Worm (Caenorhabditis elegans) whole organism, L2 larva: ENCODE measurements around the gene M03F8.5.

Source experiments
- C34F6.9 ChIP-seq: fragments of 150-350 bp; optimal IDR thresholded peaks from 2 replicates; lab custom pipeline; 2014; ENCODE audit warnings: missing biosample characterization, missing genetic modification characterization
- F13H6.1 ChIP-seq: sonication (generic microtip); optimal IDR thresholded peaks from 2 replicates; lab custom pipeline; 2016; ENCODE audit warnings: missing genetic modification characterization, missing compliant biosample characterization
- R02D3.7 ChIP-seq: fragments of 150-350 bp; optimal IDR thresholded peaks from 2 replicates; lab custom pipeline; 2014; ENCODE audit warnings: missing biosample characterization, missing genetic modification characterization
- Y55F3AM.14 ChIP-seq: fragments of 200-800 bp; sonication (Bioruptor generic); optimal IDR thresholded peaks from 2 replicates; lab custom pipeline; 2018; ENCODE audit warnings: mild to moderate bottlenecking, missing genetic modification characterization, missing compliant biosample characterization
- ZK546.5 ChIP-seq: sonication (generic microtip); optimal IDR thresholded peaks from 2 replicates; lab custom pipeline; 2017; ENCODE audit warnings: missing biosample characterization, missing genetic modification characterization
- alr-1 ChIP-seq: fragments of 150-350 bp; optimal IDR thresholded peaks from 2 replicates; lab custom pipeline; 2014; ENCODE audit warnings: missing biosample characterization, missing genetic modification characterization
- aly-2 ChIP-seq: fragments of 150-350 bp; optimal IDR thresholded peaks from 2 replicates; lab custom pipeline; 2014; ENCODE audit warnings: missing biosample characterization, missing genetic modification characterization
- ama-1 ChIP-seq: fragments of 150-350 bp; optimal IDR thresholded peaks from 2 replicates; lab custom pipeline; 2018; ENCODE audit warnings: inconsistent platforms
- ceh-16 ChIP-seq: fragments of 150-350 bp; optimal IDR thresholded peaks from 2 replicates; lab custom pipeline; 2014; ENCODE audit warnings: missing biosample characterization, missing genetic modification characterization
- ceh-82 ChIP-seq: fragments of 150-350 bp; optimal IDR thresholded peaks from 2 replicates; lab custom pipeline; 2014; ENCODE audit warnings: missing biosample characterization, missing genetic modification characterization
- crh-2 ChIP-seq: sonication (generic microtip); optimal IDR thresholded peaks from 2 replicates; lab custom pipeline; 2017; ENCODE audit warnings: missing biosample characterization, missing genetic modification characterization
- dmd-4 ChIP-seq: sonication (generic microtip); optimal IDR thresholded peaks from 2 replicates; lab custom pipeline; 2017; ENCODE audit warnings: missing biosample characterization, missing genetic modification characterization
- egl-27 ChIP-seq: sonication (generic microtip); optimal IDR thresholded peaks from 3 replicates; lab custom pipeline; 2017; ENCODE audit warnings: missing biosample characterization, missing genetic modification reagents, missing genetic modification characterization
- elt-1 ChIP-seq: fragments of 150-350 bp; optimal IDR thresholded peaks from 2 replicates; lab custom pipeline; 2014; ENCODE audit warnings: missing biosample characterization, missing genetic modification characterization
- elt-3 ChIP-seq: sonication (generic microtip); optimal IDR thresholded peaks from 2 replicates; lab custom pipeline; 2017; ENCODE audit warnings: missing biosample characterization, missing genetic modification characterization
- fos-1 ChIP-seq: fragments of 150-350 bp; optimal IDR thresholded peaks from 2 replicates; lab custom pipeline; 2014; ENCODE audit warnings: missing biosample characterization, missing genetic modification characterization
- gmeb-1 ChIP-seq: fragments of 150-350 bp; optimal IDR thresholded peaks from 2 replicates; lab custom pipeline; 2014; ENCODE audit warnings: missing biosample characterization, missing genetic modification characterization
- lin-11 ChIP-seq: fragments of 150-350 bp; sonication (generic microtip); optimal IDR thresholded peaks from 2 replicates; lab custom pipeline; 2014; ENCODE audit warnings: missing biosample characterization, missing genetic modification characterization, inconsistent platforms, mixed read lengths
- lin-13 ChIP-seq: fragments of 150-350 bp; optimal IDR thresholded peaks from 2 replicates; lab custom pipeline; 2014; ENCODE audit warnings: missing biosample characterization, missing genetic modification reagents, missing genetic modification characterization
- lin-39 ChIP-seq: fragments of 150-350 bp; optimal IDR thresholded peaks from 2 replicates; lab custom pipeline; 2014; ENCODE audit warnings: missing biosample characterization, missing genetic modification reagents, missing genetic modification characterization
- lsy-2 ChIP-seq, 2 experiments: fragments of 150-350 bp in 1 of 2; sonication (generic microtip) in 1 of 2; optimal IDR thresholded peaks; 2 replicates each; lab custom pipeline; 2014 to 2017; ENCODE audit warnings: missing biosample characterization in 2 of 2, missing genetic modification characterization in 2 of 2
- mab-5 ChIP-seq: fragments of 150-350 bp; optimal IDR thresholded peaks from 2 replicates; lab custom pipeline; 2014; ENCODE audit warnings: missing biosample characterization, missing genetic modification characterization
- mbf-1 ChIP-seq: sonication (generic microtip); optimal IDR thresholded peaks from 2 replicates; lab custom pipeline; 2017; ENCODE audit warnings: missing biosample characterization, missing genetic modification characterization
- mdl-1 ChIP-seq, 2 experiments: fragments of 150-350 bp in 1 of 2; sonication (generic microtip) in 1 of 2; optimal IDR thresholded peaks; 2 replicates each; lab custom pipeline; 2017; ENCODE audit warnings: missing biosample characterization in 2 of 2, missing genetic modification characterization in 2 of 2
- nhr-10 ChIP-seq: sonication (generic microtip); optimal IDR thresholded peaks from 2 replicates; lab custom pipeline; 2017; ENCODE audit warnings: missing biosample characterization, missing genetic modification characterization
- nhr-11 ChIP-seq: fragments of 150-350 bp; optimal IDR thresholded peaks from 2 replicates; lab custom pipeline; 2014; ENCODE audit warnings: missing biosample characterization, missing genetic modification characterization
- nhr-12 ChIP-seq: fragments of 150-350 bp; optimal IDR thresholded peaks from 2 replicates; lab custom pipeline; 2014; ENCODE audit warnings: missing biosample characterization, missing genetic modification characterization
- nhr-129 ChIP-seq: fragments of 150-350 bp; optimal IDR thresholded peaks from 2 replicates; lab custom pipeline; 2014; ENCODE audit warnings: missing biosample characterization, missing genetic modification characterization
- nhr-21 ChIP-seq: fragments of 150-350 bp; optimal IDR thresholded peaks from 2 replicates; lab custom pipeline; 2014; ENCODE audit warnings: missing biosample characterization, missing genetic modification characterization
- nhr-23 ChIP-seq: fragments of 150-350 bp; optimal IDR thresholded peaks from 2 replicates; lab custom pipeline; 2014; ENCODE audit warnings: missing biosample characterization, missing genetic modification reagents, missing genetic modification characterization
- nhr-237 ChIP-seq: fragments of 150-350 bp; optimal IDR thresholded peaks from 2 replicates; lab custom pipeline; 2014; ENCODE audit warnings: missing biosample characterization, missing genetic modification characterization
- nhr-25 ChIP-seq: fragments of 150-350 bp; sonication (generic microtip); optimal IDR thresholded peaks from 3 replicates; lab custom pipeline; 2014; ENCODE audit warnings: missing biosample characterization, missing genetic modification characterization
- nhr-6 ChIP-seq: fragments of 150-350 bp; optimal IDR thresholded peaks from 2 replicates; lab custom pipeline; 2014; ENCODE audit warnings: missing biosample characterization, missing genetic modification characterization
- nhr-77 ChIP-seq: fragments of 150-350 bp; optimal IDR thresholded peaks from 2 replicates; lab custom pipeline; 2014; ENCODE audit warnings: missing biosample characterization, missing genetic modification characterization
- sem-4 ChIP-seq: fragments of 150-350 bp; optimal IDR thresholded peaks from 2 replicates; lab custom pipeline; 2014; ENCODE audit warnings: missing biosample characterization, missing genetic modification reagents, missing genetic modification characterization
- skn-1 ChIP-seq: sonication (generic microtip); optimal IDR thresholded peaks from 2 replicates; lab custom pipeline; 2017; ENCODE audit warnings: missing biosample characterization, missing genetic modification characterization
- sma-3 ChIP-seq: sonication (generic microtip); optimal IDR thresholded peaks from 2 replicates; lab custom pipeline; 2016; ENCODE audit warnings: missing genetic modification reagents, missing genetic modification characterization, missing compliant biosample characterization
- sma-9 ChIP-seq, 2 experiments: fragments of 150-350 bp in 1 of 2; sonication (generic microtip) in 1 of 2; optimal IDR thresholded peaks; 2 replicates each; lab custom pipeline; 2014 to 2016; ENCODE audit warnings: missing genetic modification characterization in 2 of 2, mild to moderate bottlenecking in 1 of 2, missing biosample characterization in 1 of 2, missing compliant biosample characterization in 1 of 2, missing genetic modification reagents in 1 of 2, moderate library complexity in 1 of 2
- snpc-4 ChIP-seq: fragments of 150-350 bp; optimal IDR thresholded peaks from 2 replicates; lab custom pipeline; 2014; ENCODE audit warnings: missing biosample characterization, missing genetic modification characterization
- unc-39 ChIP-seq: fragments of 150-350 bp; optimal IDR thresholded peaks from 2 replicates; lab custom pipeline; 2014; ENCODE audit warnings: missing biosample characterization, missing genetic modification characterization
- unc-55 ChIP-seq: fragments of 150-350 bp; sonication (generic microtip); optimal IDR thresholded peaks from 3 replicates; lab custom pipeline; 2014; ENCODE audit warnings: missing biosample characterization, missing genetic modification reagents, missing genetic modification characterization
- unc-62 ChIP-seq: fragments of 150-350 bp; optimal IDR thresholded peaks from 2 replicates; lab custom pipeline; 2014; ENCODE audit warnings: missing biosample characterization, missing genetic modification reagents, missing genetic modification characterization
- zag-1 ChIP-seq: fragments of 150-350 bp; optimal IDR thresholded peaks from 2 replicates; lab custom pipeline; 2014; ENCODE audit warnings: missing biosample characterization, missing genetic modification characterization
- ztf-1 ChIP-seq: fragments of 200-800 bp; sonication (Bioruptor generic); conservative IDR thresholded peaks from 2 replicates; pipeline ENCODE4 v1.3.6; 2022; ENCODE audit warnings: missing genetic modification characterization, missing compliant biosample characterization
- ztf-11 ChIP-seq: sonication (generic microtip); optimal IDR thresholded peaks from 2 replicates; lab custom pipeline; 2017; ENCODE audit warnings: missing biosample characterization, missing genetic modification characterization
- ztf-4 ChIP-seq: fragments of 150-350 bp; optimal IDR thresholded peaks from 2 replicates; lab custom pipeline; 2014; ENCODE audit warnings: missing biosample characterization, missing genetic modification characterization

The M03F8.5 gene

ce11 chrV:5921761-5922160, 14.8 kb downstream of the M03F8.5 start:
- TF ChIP-seq lsy-2 (tag; optimal IDR thresholded peaks at IDR 0.05; lab: Kevin White, UChicago): no peak
- TF ChIP-seq nhr-77 (tag; lab: Kevin White, UChicago): no peak
- no peak for TF ChIP-seq zag-1
- TF ChIP-seq dmd-4 (tag; lab: Kevin White, UChicago): no peak
- no peak for TF ChIP-seq alr-1 (tag; lab: Kevin White, UChicago)
- no peak for TF ChIP-seq nhr-23 (tag; lab: Kevin White, UChicago)
- no peak for TF ChIP-seq sma-3 (GFP tag; lab: Kevin White, UChicago)
- TF ChIP-seq elt-1 (tag; lab: Kevin White, UChicago): no peak
- TF ChIP-seq nhr-11 (tag; lab: Kevin White, UChicago): no peak
- no peak for TF ChIP-seq ZK546.5
- no peak for TF ChIP-seq nhr-12 (tag; lab: Kevin White, UChicago)
- no peak for TF ChIP-seq nhr-10 (tag; lab: Kevin White, UChicago)
- TF ChIP-seq gmeb-1: no peak
- TF ChIP-seq nhr-25 (tag; lab: Kevin White, UChicago): no peak
- TF ChIP-seq ztf-11: no peak
- TF ChIP-seq ztf-4 (tag; lab: Kevin White, UChicago): no peak
- TF ChIP-seq Y55F3AM.14: no peak
- no peak for TF ChIP-seq mab-5 (tag; lab: Kevin White, UChicago)

- no peak for TF ChIP-seq R02D3.7
- TF ChIP-seq ztf-1 (GFP tag; lab: Robert Waterston, UW): no peak
- no peak for TF ChIP-seq lin-11 (tag; lab: Kevin White, UChicago)
- no peak for TF ChIP-seq elt-3 (tag; lab: Kevin White, UChicago)
- TF ChIP-seq nhr-77 (tag; lab: Kevin White, UChicago): no peak
- TF ChIP-seq sma-9 (GFP tag; optimal IDR thresholded peaks at IDR 0.05; lab: Kevin White, UChicago): no peak
- no peak for TF ChIP-seq sma-9 (tag; optimal IDR thresholded peaks at IDR 0.05; lab: Kevin White, UChicago)
- no peak for TF ChIP-seq gmeb-1
- no peak for TF ChIP-seq unc-62
- no peak for TF ChIP-seq ZK546.5
Observed at ce11 chrV:5919887-5920286, 16.7 kb downstream of the M03F8.5 start, which contains the start of gene C04E6.12. Gene C04E6.12, minus strand, starts transcription at chrV:5919987.

ce11 chrV:5917707-5918106, 18.9 kb downstream of the M03F8.5 start, which contains the start of gene lrpr-1:
Gene lrpr-1, minus strand, starts transcription at chrV:5917891.
- TF ChIP-seq nhr-10 (tag; lab: Kevin White, UChicago) (no peak), zag-1 (no peak), ceh-82 (tag; lab: Kevin White, UChicago) (peak; percentile 11), dmd-4 (tag; lab: Kevin White, UChicago) (no peak), fos-1 (tag; lab: Kevin White, UChicago) (no peak), F13H6.1 (tag; lab: Kevin White, UChicago) (no peak), crh-2 (tag; lab: Kevin White, UChicago) (peak; percentile 74), ztf-1 (GFP tag; lab: Robert Waterston, UW) (peak; percentile 94; the same call in 1 of the 2 replicates), ama-1 (lab: Kevin White, UChicago) (no peak), lin-11 (tag; lab: Kevin White, UChicago) (peak; percentile 14), lin-39 (tag; lab: Kevin White, UChicago) (no peak), skn-1 (tag; lab: Kevin White, UChicago) (no peak), ZK546.5 (no peak), nhr-237 (no peak), mab-5 (tag; lab: Kevin White, UChicago) (peak; percentile 60), sma-3 (GFP tag; lab: Kevin White, UChicago) (peak; percentile 88), alr-1 (tag; lab: Kevin White, UChicago) (no peak), egl-27 (tag; lab: Kevin White, UChicago) (peak; percentile 53), nhr-77 (tag; lab: Kevin White, UChicago) (no peak), ceh-16 (tag; lab: Kevin White, UChicago) (no peak), nhr-23 (tag; lab: Kevin White, UChicago) (no peak), mbf-1 (tag; lab: Kevin White, UChicago) (no peak), nhr-6 (tag; lab: Kevin White, UChicago) (peak; percentile 69), ztf-11 (no peak), snpc-4 (tag; lab: Kevin White, UChicago) (peak; percentile 41), gmeb-1 (peak; percentile 99), nhr-129 (tag; lab: Kevin White, UChicago) (no peak), mdl-1 (tag; optimal IDR thresholded peaks at IDR 0.05; lab: Kevin White, UChicago) (no peak), nhr-21 (peak; percentile 62), elt-1 (tag; lab: Kevin White, UChicago) (no peak), unc-62 (no peak), R02D3.7 (peak; percentile 50), unc-55 (GFP tag; lab: Kevin White, UChicago) (peak; percentile 86), aly-2 (tag; lab: Kevin White, UChicago) (no peak), nhr-25 (tag; lab: Kevin White, UChicago) (no peak), ztf-4 (tag; lab: Kevin White, UChicago) (no peak), elt-3 (tag; lab: Kevin White, UChicago) (no peak), unc-39 (tag; lab: Kevin White, UChicago) (no peak), C34F6.9 (peak; percentile 82), Y55F3AM.14 (peak; percentile 14), sma-9 (GFP tag; optimal IDR thresholded peaks at IDR 0.05; lab: Kevin White, UChicago) (peak; percentile 93), sma-9 (tag; optimal IDR thresholded peaks at IDR 0.05; lab: Kevin White, UChicago) (no peak), lin-13 (GFP tag; lab: Kevin White, UChicago) (peak; percentile 75), sem-4 (tag; lab: Kevin White, UChicago) (peak; percentile 36), nhr-11 (tag; lab: Kevin White, UChicago) (no peak)
